In genomic region chr2L:5433403-5434023, dm6 we compare ENCODE assay signal across 2 fruit fly cellular contexts.
TF ChIP-seq lines count a peak whose summit lies in the region.

No protein-coding gene starts in this region.

TF ChIP-seq in whole organism, embryonic, 481 proteins besides CTCF, POLR2A, EP300 and RAD21 (continued from another document and continues in another):
- no peak for TF ChIP-seq ci (GFP tag; IDR thresholded peaks at IDR 0.05; lab: Robert Waterston, UW)
- TF ChIP-seq ERR (GFP tag; optimal IDR thresholded peaks at IDR 0.05; lab: Kevin White, UChicago), result no peak
- no peak for TF ChIP-seq Gsc (GFP tag; IDR thresholded peaks at IDR 0.05; lab: Robert Waterston, UW)
- TF ChIP-seq Ssrp (tag; optimal IDR thresholded peaks at IDR 0.05; lab: Kevin White, UChicago), result peak; percentile 1
- TF ChIP-seq CG2678 (tag; optimal IDR thresholded peaks at IDR 0.05; lab: Kevin White, UChicago), result peak; percentile 22
- peak; percentile 22 for TF ChIP-seq fd96Cb (tag; optimal IDR thresholded peaks at IDR 0.05; lab: Kevin White, UChicago)
- no peak for TF ChIP-seq CG4820 (GFP tag; optimal IDR thresholded peaks at IDR 0.05; lab: Kevin White, UChicago)
- peak; percentile 46; the same call in 1 of the 2 replicates for TF ChIP-seq Xrp1 (GFP tag; IDR thresholded peaks at IDR 0.05; lab: Robert Waterston, UW)
- TF ChIP-seq fd64A (GFP tag; optimal IDR thresholded peaks at IDR 0.05; lab: Kevin White, UChicago), result no peak
- no peak for TF ChIP-seq hth (optimal IDR thresholded peaks at IDR 0.05; lab: Kevin White, UChicago)
- peak; percentile 35; the same call in 1 of the 2 replicates for TF ChIP-seq CG10959 (GFP tag; IDR thresholded peaks at IDR 0.05; lab: Robert Waterston, UW)
- no peak for TF ChIP-seq disco-r (GFP tag; optimal IDR thresholded peaks at IDR 0.05; lab: Kevin White, UChicago)
- TF ChIP-seq CG3847 (GFP tag; IDR thresholded peaks at IDR 0.05; lab: Robert Waterston, UW), result no peak
- no peak for TF ChIP-seq CG18476 (GFP tag; optimal IDR thresholded peaks at IDR 0.05; lab: Kevin White, UChicago)
- peak; percentile 34 for TF ChIP-seq CG8388 (GFP tag; optimal IDR thresholded peaks at IDR 0.05; lab: Kevin White, UChicago)
- TF ChIP-seq NFAT (GFP tag; IDR thresholded peaks at IDR 0.05; lab: Robert Waterston, UW), result no peak
- no peak for TF ChIP-seq ems (GFP tag; optimal IDR thresholded peaks at IDR 0.05; lab: Kevin White, UChicago)
- TF ChIP-seq sd (tag; optimal IDR thresholded peaks at IDR 0.05; lab: Kevin White, UChicago), result no peak
- peak; percentile 14 for TF ChIP-seq CG16815 (GFP tag; optimal IDR thresholded peaks at IDR 0.05; lab: Kevin White, UChicago)
- no peak for TF ChIP-seq gro (GFP tag; optimal IDR thresholded peaks at IDR 0.05; lab: Kevin White, UChicago)
- TF ChIP-seq CG7556 (GFP tag; optimal IDR thresholded peaks at IDR 0.05; lab: Kevin White, UChicago), result peak; percentile 29
- no peak for TF ChIP-seq CG34224 (GFP tag; IDR thresholded peaks at IDR 0.05; lab: Robert Waterston, UW; ENCODE audit: partially characterized antibody)
- TF ChIP-seq CG11696 (GFP tag; IDR thresholded peaks at IDR 0.05; lab: Robert Waterston, UW), result no peak
- no peak for TF ChIP-seq tup (GFP tag; optimal IDR thresholded peaks at IDR 0.05; lab: Kevin White, UChicago)
- TF ChIP-seq aop (GFP tag; IDR thresholded peaks at IDR 0.05; lab: Robert Waterston, UW), result no peak
- no peak for TF ChIP-seq chinmo (GFP tag; IDR thresholded peaks at IDR 0.05; lab: Robert Waterston, UW; ENCODE audit: partially characterized antibody)
- TF ChIP-seq zen (tag; optimal IDR thresholded peaks at IDR 0.05; lab: Kevin White, UChicago), result peak; percentile 28
- no peak for TF ChIP-seq CG2889 (GFP tag; IDR thresholded peaks at IDR 0.05; lab: Robert Waterston, UW)
- TF ChIP-seq odd (GFP tag; optimal IDR thresholded peaks at IDR 0.05; lab: Kevin White, UChicago), result no peak
- peak; percentile 12 for TF ChIP-seq CG5245 (GFP tag; optimal IDR thresholded peaks at IDR 0.05; lab: Kevin White, UChicago)
- TF ChIP-seq Atf6 (GFP tag; IDR thresholded peaks at IDR 0.05; lab: Robert Waterston, UW), result no peak
- no peak for TF ChIP-seq oc (tag; optimal IDR thresholded peaks at IDR 0.05; lab: Kevin White, UChicago)
- TF ChIP-seq Camta (GFP tag; optimal IDR thresholded peaks at IDR 0.05; lab: Kevin White, UChicago), result no peak
- TF ChIP-seq CG8281 (tag; optimal IDR thresholded peaks at IDR 0.05; lab: Kevin White, UChicago), result no peak
- no peak for TF ChIP-seq MTF-1 (GFP tag; optimal IDR thresholded peaks at IDR 0.05; lab: Kevin White, UChicago; ENCODE audit: borderline replicate concordance)
- TF ChIP-seq org-1 (GFP tag; optimal IDR thresholded peaks at IDR 0.05; lab: Kevin White, UChicago), result no peak
- TF ChIP-seq sna (GFP tag; IDR thresholded peaks at IDR 0.05; lab: Robert Waterston, UW; ENCODE audit: partially characterized antibody), result no peak
- TF ChIP-seq grn (GFP tag; optimal IDR thresholded peaks at IDR 0.05; lab: Kevin White, UChicago), result no peak
- no peak for TF ChIP-seq tx (GFP tag; optimal IDR thresholded peaks at IDR 0.05; lab: Kevin White, UChicago)
- TF ChIP-seq bowl (GFP tag; IDR thresholded peaks at IDR 0.05; lab: Robert Waterston, UW), result no peak
- TF ChIP-seq CG3838 (GFP tag; optimal IDR thresholded peaks at IDR 0.05; lab: Kevin White, UChicago), result no peak
- no peak for TF ChIP-seq CG8290 (GFP tag; optimal IDR thresholded peaks at IDR 0.05; lab: Kevin White, UChicago)
- no peak for TF ChIP-seq CG8290 (tag; optimal IDR thresholded peaks at IDR 0.05; lab: Kevin White, UChicago)
- no peak for TF ChIP-seq CHES-1-like (GFP tag; optimal IDR thresholded peaks at IDR 0.05; lab: Kevin White, UChicago)
- TF ChIP-seq Nf-YB (GFP tag; optimal IDR thresholded peaks at IDR 0.05; lab: Kevin White, UChicago), result no peak
- no peak for TF ChIP-seq CG12104 (GFP tag; optimal IDR thresholded peaks at IDR 0.05; lab: Kevin White, UChicago)
- no peak for TF ChIP-seq Poxn (GFP tag; IDR thresholded peaks at IDR 0.05; lab: Robert Waterston, UW)
- no peak for TF ChIP-seq Bdp1 (GFP tag; optimal IDR thresholded peaks at IDR 0.05; lab: Kevin White, UChicago)
- no peak for TF ChIP-seq HmgD (GFP tag; optimal IDR thresholded peaks at IDR 0.05; lab: Kevin White, UChicago)
- TF ChIP-seq CG13296 (GFP tag; optimal IDR thresholded peaks at IDR 0.05; lab: Kevin White, UChicago), result no peak
- peak; percentile 2 for TF ChIP-seq Asciz (GFP tag; optimal IDR thresholded peaks at IDR 0.05; lab: Kevin White, UChicago)
- TF ChIP-seq Hr3 (GFP tag; optimal IDR thresholded peaks at IDR 0.05; lab: Kevin White, UChicago), result peak; percentile 0
- TF ChIP-seq Fer1 (GFP tag; optimal IDR thresholded peaks at IDR 0.05; lab: Kevin White, UChicago), result no peak
- TF ChIP-seq CG11504 (tag; optimal IDR thresholded peaks at IDR 0.05; lab: Kevin White, UChicago), result peak; percentile 42
- no peak for TF ChIP-seq dm (GFP tag; optimal IDR thresholded peaks at IDR 0.05; lab: Kevin White, UChicago)
- TF ChIP-seq CG8924 (tag; optimal IDR thresholded peaks at IDR 0.05; lab: Kevin White, UChicago), result no peak
- no peak for TF ChIP-seq CG2120 (GFP tag; optimal IDR thresholded peaks at IDR 0.05; lab: Kevin White, UChicago)
- TF ChIP-seq Gug (GFP tag; IDR thresholded peaks at IDR 0.05; lab: Robert Waterston, UW), result no peak
- TF ChIP-seq sens (GFP tag; lab: Kevin White, UChicago), result peak; percentile 75
- TF ChIP-seq Drgx (GFP tag; IDR thresholded peaks at IDR 0.05; lab: Robert Waterston, UW), result no peak
- TF ChIP-seq CG11560 (tag; IDR thresholded peaks at IDR 0.05; lab: Robert Waterston, UW), result no peak
- no peak for TF ChIP-seq HLH3B (GFP tag; IDR thresholded peaks at IDR 0.05; lab: Robert Waterston, UW)
- peak; percentile 33 for TF ChIP-seq Blimp-1 (GFP tag; optimal IDR thresholded peaks at IDR 0.05; lab: Kevin White, UChicago)
- TF ChIP-seq CG10462 (GFP tag; optimal IDR thresholded peaks at IDR 0.05; lab: Kevin White, UChicago), result no peak
- TF ChIP-seq CG17829 (tag; optimal IDR thresholded peaks at IDR 0.05; lab: Kevin White, UChicago), result peak; percentile 35
- TF ChIP-seq ttk (GFP tag; IDR thresholded peaks at IDR 0.05; lab: Robert Waterston, UW), result no peak
- no peak for TF ChIP-seq pho (GFP tag; optimal IDR thresholded peaks at IDR 0.05; lab: Kevin White, UChicago)
- TF ChIP-seq CG18262 (tag; optimal IDR thresholded peaks at IDR 0.05; lab: Kevin White, UChicago), result peak; percentile 58
- TF ChIP-seq Usf (GFP tag; optimal IDR thresholded peaks at IDR 0.05; lab: Kevin White, UChicago), result no peak

TF ChIP-seq in whole organism, prepupa, 60 proteins besides CTCF, POLR2A, EP300 and RAD21 (continued from another document):
- TF ChIP-seq CG10669 (GFP tag; optimal IDR thresholded peaks at IDR 0.05; lab: Kevin White, UChicago) (no peak), lz (GFP tag; optimal IDR thresholded peaks at IDR 0.05; lab: Kevin White, UChicago) (peak; percentile 31), CG3919 (GFP tag; optimal IDR thresholded peaks at IDR 0.05; lab: Kevin White, UChicago) (peak; percentile 20), CG11902 (GFP tag; optimal IDR thresholded peaks at IDR 0.05; lab: Kevin White, UChicago) (no peak), cyc (GFP tag; optimal IDR thresholded peaks at IDR 0.05; lab: Kevin White, UChicago) (no peak), CG11294 (GFP tag; IDR thresholded peaks at IDR 0.05; lab: Robert Waterston, UW) (no peak), CG16779 (tag; optimal IDR thresholded peaks at IDR 0.05; lab: Kevin White, UChicago) (no peak), Gug (GFP tag; IDR thresholded peaks at IDR 0.05; lab: Robert Waterston, UW) (no peak), CG8119 (GFP tag; IDR thresholded peaks at IDR 0.05; lab: Robert Waterston, UW) (no peak), OdsH (GFP tag; optimal IDR thresholded peaks at IDR 0.05; lab: Kevin White, UChicago) (peak; percentile 11), CG15336 (GFP tag; IDR thresholded peaks at IDR 0.05; lab: Robert Waterston, UW) (no peak), Hr38 (GFP tag; optimal IDR thresholded peaks at IDR 0.05; lab: Kevin White, UChicago) (no peak)
TF ChIP-seq in whole organism, prepupa: peak in this region for 13.
